Worm (Caenorhabditis elegans) whole organism, L1 larva: ENCODE results near the gene gur-3.

Experiments used
- C04F5.9 ChIP-seq: sonication (generic microtip); optimal IDR thresholded peaks from 2 replicates; lab custom pipeline; 2016; ENCODE audit warnings: missing genetic modification characterization, missing compliant biosample characterization
- C34B4.2 ChIP-seq: sonication (generic microtip); optimal IDR thresholded peaks from 2 replicates; lab custom pipeline; 2017; ENCODE audit warnings: mild to moderate bottlenecking, missing genetic modification characterization, missing compliant biosample characterization
- Y116A8C.19 ChIP-seq: sonication (generic microtip); optimal IDR thresholded peaks from 2 replicates; lab custom pipeline; 2016; ENCODE audit warnings: missing compliant biosample characterization, missing genetic modification characterization, borderline replicate concordance
- alr-1 ChIP-seq: fragments of 200-800 bp; sonication (Bioruptor generic); optimal IDR thresholded peaks from 2 replicates; lab custom pipeline; 2018; ENCODE audit warnings: borderline replicate concordance, mild to moderate bottlenecking, missing genetic modification characterization, missing compliant biosample characterization
- ama-1 ChIP-seq: fragments of 150-350 bp; optimal IDR thresholded peaks from 2 replicates; lab custom pipeline; 2014
- blmp-1 ChIP-seq: fragments of 150-350 bp; optimal IDR thresholded peaks from 2 replicates; lab custom pipeline; 2014; ENCODE audit warnings: missing biosample characterization, missing genetic modification characterization
- ceh-63 ChIP-seq: fragments of 200-800 bp; sonication (Bioruptor generic); optimal IDR thresholded peaks from 2 replicates; lab custom pipeline; 2018; ENCODE audit warnings: mild to moderate bottlenecking, missing genetic modification characterization, missing compliant biosample characterization
- ceh-8 ChIP-seq: fragments of 200-800 bp; sonication (Bioruptor generic); optimal IDR thresholded peaks from 2 replicates; lab custom pipeline; 2018; ENCODE audit warnings: mild to moderate bottlenecking, missing genetic modification characterization, moderate library complexity, missing compliant biosample characterization
- ceh-90 ChIP-seq: sonication (generic microtip); optimal IDR thresholded peaks from 2 replicates; lab custom pipeline; 2016; ENCODE audit warnings: missing genetic modification characterization, missing compliant biosample characterization
- ces-1 ChIP-seq: fragments of 150-350 bp; optimal IDR thresholded peaks from 2 replicates; lab custom pipeline; 2014; ENCODE audit warnings: missing biosample characterization, missing genetic modification reagents, missing genetic modification characterization
- dsc-1 ChIP-seq: sonication (generic microtip); optimal IDR thresholded peaks from 2 replicates; lab custom pipeline; 2016; ENCODE audit warnings: mild to moderate bottlenecking, missing genetic modification characterization, missing compliant biosample characterization
- efl-1 ChIP-seq, 4 experiments: fragments of 150-350 bp; optimal IDR thresholded peaks in 3 of 4; peaks in 1 of 4; 1 replicate in 1 of 4; 2 replicates in 3 of 4; lab custom pipeline; 2014; ENCODE audit warnings: missing biosample characterization in 2 of 4, missing genetic modification characterization in 2 of 4, missing genetic modification reagents in 2 of 4
- egl-13 ChIP-seq: sonication (generic microtip); optimal IDR thresholded peaks from 2 replicates; lab custom pipeline; 2016; ENCODE audit warnings: missing genotype, missing genetic modification reagents, missing genetic modification characterization, missing compliant biosample characterization
- elt-3 ChIP-seq, 6 experiments: fragments of 150-350 bp in 1 of 6; sonication (generic microtip); optimal IDR thresholded peaks; 2 replicates each; lab custom pipeline; 2017 to 2018; ENCODE audit warnings: missing biosample characterization in 6 of 6, missing genetic modification characterization in 6 of 6, inconsistent platforms in 1 of 6
- ets-5 ChIP-seq: fragments of 200-800 bp; sonication (Bioruptor generic); IDR thresholded peaks from 2 replicates; pipeline ENCODE4 v1.3.6; 2022; ENCODE audit warnings: missing genetic modification characterization, missing compliant biosample characterization
- fkh-10 ChIP-seq: sonication (generic microtip); optimal IDR thresholded peaks from 2 replicates; lab custom pipeline; 2017; ENCODE audit warnings: missing biosample characterization, missing genetic modification reagents, missing genetic modification characterization
- fkh-8 ChIP-seq: sonication (generic microtip); optimal IDR thresholded peaks from 2 replicates; lab custom pipeline; 2016; ENCODE audit warnings: mild to moderate bottlenecking, missing genetic modification characterization, missing compliant biosample characterization
- fos-1 ChIP-seq: fragments of 150-350 bp; optimal IDR thresholded peaks from 2 replicates; lab custom pipeline; 2014; ENCODE audit warnings: missing biosample characterization, missing genetic modification characterization
- grh-1 ChIP-seq: fragments of 200-800 bp; sonication (Bioruptor generic); IDR thresholded peaks from 2 replicates; pipeline ENCODE4 v1.3.6; 2022; ENCODE audit warnings: missing genetic modification reagents, missing genetic modification characterization, missing compliant biosample characterization
- hpl-2 ChIP-seq: fragments of 150-350 bp; optimal IDR thresholded peaks from 2 replicates; lab custom pipeline; 2014; ENCODE audit warnings: missing biosample characterization, missing genetic modification reagents, missing genetic modification characterization
- lin-14 ChIP-seq: fragments of 200-800 bp; sonication (Bioruptor generic); optimal IDR thresholded peaks from 2 replicates; lab custom pipeline; 2018; ENCODE audit warnings: mild to moderate bottlenecking, missing genetic modification characterization, moderate library complexity, missing compliant biosample characterization
- lin-15B ChIP-seq: fragments of 150-350 bp; sonication (generic microtip); optimal IDR thresholded peaks from 3 replicates; lab custom pipeline; 2014; ENCODE audit warnings: missing biosample characterization, missing genetic modification characterization
- lsy-2 ChIP-seq, 2 experiments: fragments of 150-350 bp; optimal IDR thresholded peaks; 2 replicates each; lab custom pipeline; 2014; ENCODE audit warnings: missing biosample characterization in 2 of 2, missing genetic modification characterization in 2 of 2
- mab-9 ChIP-seq: fragments of 200-800 bp; sonication (Bioruptor generic); IDR thresholded peaks from 2 replicates; pipeline ENCODE4 v1.3.6; 2022; ENCODE audit warnings: missing genetic modification reagents, missing genetic modification characterization, missing compliant biosample characterization
- nhr-11 ChIP-seq: fragments of 150-350 bp; optimal IDR thresholded peaks from 2 replicates; lab custom pipeline; 2014; ENCODE audit warnings: missing biosample characterization, missing genetic modification characterization
- nhr-12 ChIP-seq: sonication (generic microtip); optimal IDR thresholded peaks from 2 replicates; lab custom pipeline; 2017; ENCODE audit warnings: missing biosample characterization, missing genetic modification characterization
- nhr-237 ChIP-seq: fragments of 150-350 bp; optimal IDR thresholded peaks from 2 replicates; lab custom pipeline; 2014; ENCODE audit warnings: missing biosample characterization, missing genetic modification characterization
- nhr-28 ChIP-seq: fragments of 150-350 bp; optimal IDR thresholded peaks from 2 replicates; lab custom pipeline; 2014; ENCODE audit warnings: missing biosample characterization, missing genetic modification characterization
- nhr-47 ChIP-seq: sonication (generic microtip); optimal IDR thresholded peaks from 2 replicates; lab custom pipeline; 2016; ENCODE audit warnings: mild to moderate bottlenecking, missing genetic modification characterization, moderate library complexity, missing compliant biosample characterization
- nhr-71 ChIP-seq: sonication (generic microtip); optimal IDR thresholded peaks from 2 replicates; lab custom pipeline; 2016; ENCODE audit warnings: mild to moderate bottlenecking, missing genetic modification characterization, moderate library complexity, missing compliant biosample characterization
- nhr-76 ChIP-seq: sonication (generic microtip); optimal IDR thresholded peaks from 2 replicates; lab custom pipeline; 2017; ENCODE audit warnings: missing biosample characterization, missing genetic modification characterization
- nhr-77 ChIP-seq: fragments of 150-350 bp; optimal IDR thresholded peaks from 2 replicates; lab custom pipeline; 2014; ENCODE audit warnings: missing biosample characterization, missing genetic modification characterization
- nhr-84 ChIP-seq: sonication (generic microtip); optimal IDR thresholded peaks from 2 replicates; lab custom pipeline; 2017; ENCODE audit warnings: missing biosample characterization, missing genetic modification characterization
- nhr-85 ChIP-seq: sonication (generic microtip); peaks from one replicate; lab custom pipeline; 2016; ENCODE audit warnings: missing genetic modification characterization, inconsistent platforms, missing compliant biosample characterization
- pax-3 ChIP-seq: fragments of 200-800 bp; sonication (Bioruptor generic); optimal IDR thresholded peaks from 2 replicates; lab custom pipeline; 2018; ENCODE audit warnings: mild to moderate bottlenecking, missing genetic modification characterization, moderate library complexity, missing compliant biosample characterization
- pqm-1 ChIP-seq: sonication (generic microtip); optimal IDR thresholded peaks from 3 replicates; lab custom pipeline; 2017; ENCODE audit warnings: missing biosample characterization, missing genetic modification characterization
- rnt-1 ChIP-seq: sonication (generic microtip); optimal IDR thresholded peaks from 2 replicates; lab custom pipeline; 2016; ENCODE audit warnings: mild to moderate bottlenecking, missing genetic modification characterization, moderate library complexity, missing compliant biosample characterization
- snpc-4 ChIP-seq: fragments of 150-350 bp; optimal IDR thresholded peaks from 2 replicates; lab custom pipeline; 2014; ENCODE audit warnings: missing biosample characterization, missing genetic modification characterization
- snu-23 ChIP-seq: sonication (generic microtip); optimal IDR thresholded peaks from 2 replicates; lab custom pipeline; 2016; ENCODE audit warnings: missing genetic modification characterization, missing compliant biosample characterization
- sox-4 ChIP-seq: sonication (generic microtip); optimal IDR thresholded peaks from 2 replicates; lab custom pipeline; 2016; ENCODE audit warnings: missing genetic modification characterization, missing compliant biosample characterization
- tbx-2 ChIP-seq: sonication (generic microtip); optimal IDR thresholded peaks from 2 replicates; lab custom pipeline; 2016; ENCODE audit warnings: missing genetic modification characterization, missing compliant biosample characterization
- tlp-1 ChIP-seq: fragments of 150-350 bp; optimal IDR thresholded peaks from 2 replicates; lab custom pipeline; 2014; ENCODE audit warnings: missing biosample characterization, missing genetic modification characterization
- unc-130 ChIP-seq: fragments of 150-350 bp; optimal IDR thresholded peaks from 2 replicates; lab custom pipeline; 2017; ENCODE audit warnings: missing biosample characterization, missing genetic modification characterization, inconsistent platforms
- unc-30 ChIP-seq: sonication (generic microtip); optimal IDR thresholded peaks from 2 replicates; lab custom pipeline; 2017; ENCODE audit warnings: missing biosample characterization, missing genetic modification characterization
- unc-62 ChIP-seq: fragments of 150-350 bp; optimal IDR thresholded peaks from 2 replicates; lab custom pipeline; 2014; ENCODE audit warnings: missing biosample characterization, missing genetic modification reagents, missing genetic modification characterization
- xbp-1 ChIP-seq: sonication (generic microtip); optimal IDR thresholded peaks from 2 replicates; lab custom pipeline; 2016; ENCODE audit warnings: missing genetic modification characterization, missing compliant biosample characterization
- zag-1 ChIP-seq: fragments of 150-350 bp; optimal IDR thresholded peaks from 2 replicates; lab custom pipeline; 2014; ENCODE audit warnings: missing biosample characterization, missing genetic modification characterization
- zip-4 ChIP-seq: fragments of 200-800 bp; sonication (Bioruptor generic); optimal IDR thresholded peaks from 2 replicates; lab custom pipeline; 2018; ENCODE audit warnings: mild to moderate bottlenecking, missing genetic modification characterization, moderate library complexity, missing compliant biosample characterization
- ztf-4 ChIP-seq: fragments of 150-350 bp; optimal IDR thresholded peaks from 2 replicates; lab custom pipeline; 2014; ENCODE audit warnings: missing biosample characterization, missing genetic modification characterization

Gene gur-3

ce11 chrX:10386001-10386400, 20.1 kb downstream of the gur-3 start:
- no peak for TF ChIP-seq unc-62 (GFP tag; lab: Kevin White, UChicago)
- peak; percentile 10 for TF ChIP-seq nhr-85 (tag; lab: Kevin White, UChicago)
- peak; percentile 24 for TF ChIP-seq lin-14 (GFP tag; lab: Kevin White, UChicago)
- peak; percentile 62 for TF ChIP-seq fkh-8 (tag; lab: Kevin White, UChicago)
- TF ChIP-seq nhr-84 = no peak
- TF ChIP-seq zip-4 (GFP tag; lab: Kevin White, UChicago) = peak; percentile 56
- TF ChIP-seq Y116A8C.19 (tag; lab: Kevin White, UChicago) = no peak
- no peak for TF ChIP-seq ces-1 (GFP tag; lab: Kevin White, UChicago)
- TF ChIP-seq unc-130 (tag; lab: Kevin White, UChicago) = no peak
- no peak for TF ChIP-seq alr-1 (tag; lab: Kevin White, UChicago)
- TF ChIP-seq hpl-2 (GFP tag; lab: Kevin White, UChicago) = no peak
- TF ChIP-seq dsc-1 (tag; lab: Kevin White, UChicago) = peak; percentile 36
- TF ChIP-seq lsy-2 (tag; optimal IDR thresholded peaks at IDR 0.05; lab: Kevin White, UChicago) = no peak
- TF ChIP-seq ceh-90 (tag; lab: Kevin White, UChicago) = no peak
- TF ChIP-seq snu-23 = no peak
- peak; percentile 46 for TF ChIP-seq nhr-71 (tag; lab: Kevin White, UChicago)
- no peak for TF ChIP-seq C04F5.9
- peak; percentile 8 for TF ChIP-seq nhr-47
- TF ChIP-seq, all 84 proteins: peak for 7

- TF ChIP-seq fos-1 (tag; lab: Kevin White, UChicago) (no peak), grh-1 (GFP tag; lab: Robert Waterston, UW) (no peak), nhr-47 (no peak), nhr-11 (tag; lab: Kevin White, UChicago) (no peak), efl-1 (optimal IDR thresholded peaks at IDR 0.05; lab: Kevin White, UChicago) (no peak), efl-1 (GFP tag; optimal IDR thresholded peaks at IDR 0.05 in 1 of 2; lab: Kevin White, UChicago) (no peak), tbx-2 (no peak), snpc-4 (tag; lab: Kevin White, UChicago) (no peak), lin-14 (GFP tag; lab: Kevin White, UChicago) (no peak), nhr-12 (tag; lab: Kevin White, UChicago) (no peak), xbp-1 (tag; lab: Kevin White, UChicago) (no peak), zag-1 (no peak), ceh-63 (no peak)
Observed at ce11 chrX:10379678-10380077, 26.4 kb downstream of the gur-3 start, which contains the start of gene rme-4. Gene rme-4 (minus strand): TSS chrX:10379845.

ce11 chrX:10377663-10378062, 28.4 kb downstream of the gur-3 start:
- TF ChIP-seq pax-3 (tag; lab: Kevin White, UChicago) (peak; percentile 63), efl-1 (optimal IDR thresholded peaks at IDR 0.05; lab: Kevin White, UChicago) (peak; percentile 78 to 79), efl-1 (GFP tag; optimal IDR thresholded peaks at IDR 0.05 in 1 of 2; lab: Kevin White, UChicago) (peak; percentile 59 to 97), C34B4.2 (tag; lab: Kevin White, UChicago) (no peak), blmp-1 (tag; lab: Kevin White, UChicago) (peak; percentile 92), egl-13 (tag; lab: Kevin White, UChicago) (peak; percentile 87), lsy-2 (tag; optimal IDR thresholded peaks at IDR 0.05; lab: Kevin White, UChicago) (peak; percentile 92), lin-15B (tag; lab: Kevin White, UChicago) (no peak), nhr-77 (tag; lab: Kevin White, UChicago) (peak; percentile 83), alr-1 (tag; lab: Kevin White, UChicago) (no peak), ces-1 (GFP tag; lab: Kevin White, UChicago) (no peak), ztf-4 (tag; lab: Kevin White, UChicago) (peak; percentile 88), mab-9 (peak; percentile 64), fos-1 (tag; lab: Kevin White, UChicago) (peak; percentile 87), unc-30 (tag; lab: Kevin White, UChicago) (no peak), elt-3 (tag; optimal IDR thresholded peaks at IDR 0.05; lab: Kevin White, UChicago) (peak in 3 of 6 experiments; percentile 24 to 76 (median 72)), ceh-90 (tag; lab: Kevin White, UChicago) (no peak), nhr-76 (tag; lab: Kevin White, UChicago) (no peak), C04F5.9 (peak; percentile 51), ama-1 (lab: Kevin White, UChicago) (peak; percentile 77), nhr-237 (tag; lab: Kevin White, UChicago) (no peak), ceh-8 (peak; percentile 90), pqm-1 (tag; lab: Kevin White, UChicago) (no peak), nhr-28 (no peak), nhr-84 (no peak), ets-5 (no peak), tlp-1 (tag; lab: Kevin White, UChicago) (no peak), rnt-1 (tag; lab: Kevin White, UChicago) (peak; percentile 94), tbx-2 (peak; percentile 96), fkh-10 (GFP tag; lab: Kevin White, UChicago) (peak; percentile 68), sox-4 (peak; percentile 84)
